Fruit fly (Drosophila melanogaster): ENCODE results near the gene cact.
A peak's percentile ranks its signal among the peaks of the same experiment; 100 is the strongest.

cact gene

dm6 chr2L:16269232-16270134 is 56.5 kb downstream of the cact start (continued):
- TF ChIP-seq E2f2 (GFP tag; IDR thresholded peaks at IDR 0.05) (no peak), ham (GFP tag; IDR thresholded peaks at IDR 0.05) (no peak), disco-r (GFP tag; optimal IDR thresholded peaks at IDR 0.05) (no peak), lmd (GFP tag; IDR thresholded peaks at IDR 0.05) (no peak), ap (GFP tag; IDR thresholded peaks at IDR 0.05) (no peak), gt (GFP tag; IDR thresholded peaks at IDR 0.05) (no peak), fd96Cb (tag; optimal IDR thresholded peaks at IDR 0.05) (no peak), CG17361 (GFP tag; IDR thresholded peaks at IDR 0.05) (no peak), CG32532 (GFP tag; IDR thresholded peaks at IDR 0.05) (no peak), Dad (GFP tag; optimal IDR thresholded peaks at IDR 0.05) (peak; percentile 36), NK7.1 (GFP tag; optimal IDR thresholded peaks at IDR 0.05) (peak; percentile 39), Hey (tag; optimal IDR thresholded peaks at IDR 0.05) (peak; percentile 83), CrebB (tag; optimal IDR thresholded peaks at IDR 0.05) (peak; percentile 94), CG11504 (tag; optimal IDR thresholded peaks at IDR 0.05) (peak; percentile 100), Atf3 (GFP tag; optimal IDR thresholded peaks at IDR 0.05) (no peak), CG2202 (tag; optimal IDR thresholded peaks at IDR 0.05) (peak; percentile 52), CG6765 (GFP tag; optimal IDR thresholded peaks at IDR 0.05) (peak; percentile 97), Taf1 (GFP tag; IDR thresholded peaks at IDR 0.05) (no peak), CG12236 (GFP tag; optimal IDR thresholded peaks at IDR 0.05) (no peak), Doc3 (GFP tag; IDR thresholded peaks at IDR 0.05; ENCODE audit: partially characterized antibody) (no peak), CG6254 (GFP tag; optimal IDR thresholded peaks at IDR 0.05) (peak; percentile 82), CG2116 (GFP tag; optimal IDR thresholded peaks at IDR 0.05) (peak; percentile 71), Rx (GFP tag; IDR thresholded peaks at IDR 0.05) (no peak), Jarid2 (GFP tag; optimal IDR thresholded peaks at IDR 0.05) (peak; percentile 76), Kr (GFP tag; optimal IDR thresholded peaks at IDR 0.05) (peak; percentile 12), Hr3 (GFP tag; optimal IDR thresholded peaks at IDR 0.05) (no peak), CG12744 (GFP tag; optimal IDR thresholded peaks at IDR 0.05) (no peak), Neu2 (GFP tag; optimal IDR thresholded peaks at IDR 0.05; ENCODE audit: borderline replicate concordance) (no peak), CG9609 (GFP tag; optimal IDR thresholded peaks at IDR 0.05) (no peak), h (optimal IDR thresholded peaks at IDR 0.05) (no peak), Max (GFP tag; optimal IDR thresholded peaks at IDR 0.05) (peak; percentile 91), corto (GFP tag; optimal IDR thresholded peaks at IDR 0.05) (peak; percentile 49), ranshi (GFP tag; IDR thresholded peaks at IDR 0.05) (no peak), zen (tag; optimal IDR thresholded peaks at IDR 0.05) (no peak), hbn (GFP tag; IDR thresholded peaks at IDR 0.05; ENCODE audit: partially characterized antibody) (no peak), ken (GFP tag; IDR thresholded peaks at IDR 0.05) (no peak), twi (tag; optimal IDR thresholded peaks at IDR 0.05) (peak; percentile 60), CG4820 (GFP tag; optimal IDR thresholded peaks at IDR 0.05) (no peak), Sox102F (GFP tag; optimal IDR thresholded peaks at IDR 0.05) (no peak), Six4 (GFP tag; optimal IDR thresholded peaks at IDR 0.05) (peak; percentile 21), tgo (GFP tag; IDR thresholded peaks at IDR 0.05) (no peak), dmrt99B (tag; optimal IDR thresholded peaks at IDR 0.05) (peak; percentile 60), CG13775 (GFP tag; optimal IDR thresholded peaks at IDR 0.05) (peak; percentile 53), CG13624 (GFP tag; optimal IDR thresholded peaks at IDR 0.05) (peak; percentile 80), Ets65A (GFP tag) (no peak), Xrp1 (GFP tag; IDR thresholded peaks at IDR 0.05) (no peak), CG30403 (GFP tag; optimal IDR thresholded peaks at IDR 0.05) (no peak), stc (GFP tag; IDR thresholded peaks at IDR 0.05) (no peak), CG9797 (GFP tag; optimal IDR thresholded peaks at IDR 0.05) (peak; percentile 26), CG14965 (GFP tag; optimal IDR thresholded peaks at IDR 0.05; ENCODE audit: borderline replicate concordance) (peak; percentile 17)

Measured in whole organism, embryonic.